Fruit fly (Drosophila melanogaster) Kc167 (cell line): ENCODE results near the gene CG42828.

Experiments
- Myc ChIP-seq: fragments of >200 bp; optimal IDR thresholded peaks from 2 replicates; lab custom pipeline; 2017; ENCODE audit warnings: missing external identifiers
- Sin3A ChIP-seq: fragments of >200 bp; optimal IDR thresholded peaks from 2 replicates; lab custom pipeline; 2018; ENCODE audit warnings: missing external identifiers
- h ChIP-seq: fragments of >200 bp; optimal IDR thresholded peaks from 3 replicates; lab custom pipeline; 2018; ENCODE audit warnings: missing external identifiers
- insv ChIP-seq: fragments of >200 bp; optimal IDR thresholded peaks from 3 replicates; lab custom pipeline; 2018; ENCODE audit warnings: missing external identifiers
- psq ChIP-seq: fragments of >200 bp; optimal IDR thresholded peaks from 2 replicates; lab custom pipeline; 2017; ENCODE audit warnings: missing external identifiers
- ttk ChIP-seq: sonication (Bioruptor generic); optimal IDR thresholded peaks from 2 replicates; lab custom pipeline; 2017; ENCODE audit warnings: missing external identifiers

Gene CG42828

DNA sequence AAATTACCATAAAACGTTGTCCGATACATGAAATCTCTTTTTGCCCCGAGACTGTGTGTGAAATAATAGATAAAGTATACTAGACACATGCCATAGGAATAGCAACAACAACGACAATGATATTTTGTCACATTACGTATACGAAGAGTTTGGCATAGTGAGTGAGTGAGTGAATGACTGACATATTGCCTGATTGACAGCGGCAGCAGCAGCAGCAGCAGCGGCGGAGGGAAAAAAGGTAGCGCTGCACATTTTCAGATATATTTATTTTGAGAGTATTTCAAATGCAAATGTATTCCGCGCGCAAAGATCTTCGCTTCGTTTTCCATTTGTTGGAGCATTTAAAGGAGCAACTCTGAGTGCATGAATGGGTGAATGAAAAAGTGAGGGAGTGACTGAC is 37.0 kb upstream of the CG42828 start:
- no peak for TF ChIP-seq h (lab: Kevin White, UChicago)
- no peak for TF ChIP-seq ttk
- TF ChIP-seq insv (lab: Kevin White, UChicago): no peak
- TF ChIP-seq Sin3A: no peak
- no peak for TF ChIP-seq psq (lab: Kevin White, UChicago)
- TF ChIP-seq Myc (lab: Kevin White, UChicago): no peak

DNA sequence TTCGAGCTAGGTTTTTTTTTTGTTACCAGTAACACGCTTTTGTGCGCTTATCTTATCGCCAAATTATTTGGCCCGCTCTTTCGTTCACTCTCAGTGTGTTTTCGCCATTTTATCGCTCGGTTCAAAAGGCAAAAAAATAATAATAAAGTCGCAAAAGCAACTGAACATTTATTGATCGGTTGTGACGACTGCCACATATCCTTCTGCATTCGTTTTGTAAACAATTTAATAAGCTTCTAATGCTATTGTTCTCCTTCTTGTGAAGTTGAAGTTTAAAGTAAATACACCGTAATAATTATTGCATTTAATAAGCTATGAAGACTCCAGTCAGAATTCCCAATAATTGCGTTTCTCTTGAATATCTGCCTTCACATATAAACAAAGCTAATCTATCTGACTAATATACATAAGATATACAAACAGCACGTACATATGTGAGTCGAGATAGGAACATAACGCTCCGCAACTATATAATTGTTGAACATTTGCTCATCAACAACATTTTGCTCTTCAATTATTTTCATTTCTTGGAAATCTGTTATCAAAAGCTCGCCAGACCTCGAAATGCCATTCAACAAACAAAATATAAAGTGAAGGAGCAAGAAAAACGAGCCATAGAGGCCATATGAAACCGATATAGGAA is 36.2 kb upstream of the CG42828 start:
- TF ChIP-seq insv (lab: Kevin White, UChicago) (no peak), psq (lab: Kevin White, UChicago) (no peak), h (lab: Kevin White, UChicago) (no peak), ttk (no peak), Sin3A (no peak), Myc (lab: Kevin White, UChicago) (no peak)

DNA sequence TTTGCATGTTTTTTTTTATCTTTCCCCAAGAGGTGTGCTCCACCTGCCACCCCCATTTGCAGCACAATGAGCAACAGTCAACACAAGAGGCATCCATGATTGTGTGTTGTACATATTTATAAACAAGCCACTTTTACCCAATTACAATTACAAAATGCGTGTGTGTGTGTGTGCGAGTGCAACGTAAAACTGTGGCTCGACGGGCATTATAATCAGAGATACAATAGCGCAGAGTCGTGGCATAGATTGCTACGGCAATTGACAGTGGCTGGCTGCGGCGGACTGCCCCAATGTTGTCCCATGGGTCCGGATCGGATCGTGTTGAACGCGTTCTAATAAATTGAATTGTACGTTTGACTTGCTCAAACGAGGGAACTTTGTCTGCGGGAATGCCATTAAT is 35.2 kb upstream of the CG42828 start:
- no peak for TF ChIP-seq Sin3A
- no peak for TF ChIP-seq Myc (lab: Kevin White, UChicago)
- no peak for TF ChIP-seq psq (lab: Kevin White, UChicago)
- no peak for TF ChIP-seq insv (lab: Kevin White, UChicago)
- TF ChIP-seq h (lab: Kevin White, UChicago): no peak
- TF ChIP-seq ttk: no peak

dm6 chr3R:23340621-23341020 is 32.9 kb upstream of the CG42828 start:
- TF ChIP-seq insv (lab: Kevin White, UChicago): no peak
- no peak for TF ChIP-seq ttk
- no peak for TF ChIP-seq Sin3A
- no peak for TF ChIP-seq psq (lab: Kevin White, UChicago)
- no peak for TF ChIP-seq h (lab: Kevin White, UChicago)
- no peak for TF ChIP-seq Myc (lab: Kevin White, UChicago)

- no peak for TF ChIP-seq h (lab: Kevin White, UChicago)
- TF ChIP-seq Sin3A: no peak
- TF ChIP-seq Myc (lab: Kevin White, UChicago): no peak
- TF ChIP-seq psq (lab: Kevin White, UChicago): no peak
- TF ChIP-seq insv (lab: Kevin White, UChicago): no peak
- TF ChIP-seq ttk: no peak
Observed at dm6 chr3R:23341769-23342352, 31.6 kb upstream of the CG42828 start.

DNA sequence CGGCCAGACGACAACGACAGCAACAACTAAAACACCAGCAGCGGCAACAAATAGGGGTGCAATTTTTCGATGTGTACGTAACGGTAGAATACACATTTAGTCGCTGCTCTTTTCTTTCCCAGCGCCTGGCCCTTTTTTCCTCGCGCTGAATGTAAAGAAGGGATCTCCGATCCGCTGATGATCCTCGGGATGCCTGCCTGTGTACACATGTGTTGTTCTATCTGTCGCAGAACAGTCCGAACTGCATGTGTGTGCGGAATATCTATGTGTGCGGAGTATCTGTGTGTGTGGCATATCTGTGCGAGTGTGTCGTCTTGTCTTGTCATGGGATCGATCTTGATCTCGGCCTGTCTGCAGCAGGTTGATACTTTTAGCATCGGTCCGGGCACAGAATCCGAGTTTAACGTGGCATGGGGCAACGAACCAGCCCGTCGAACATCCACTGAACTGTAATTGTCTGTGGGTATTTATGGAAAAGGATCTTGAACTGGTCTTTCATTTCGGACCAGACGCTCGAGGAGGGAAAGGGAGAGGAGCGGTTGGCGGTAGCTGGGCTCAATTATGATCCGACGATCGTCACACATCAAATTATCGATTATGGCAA is 29.7 kb upstream of the CG42828 start:
- TF ChIP-seq ttk: no peak
- TF ChIP-seq insv (lab: Kevin White, UChicago): no peak
- no peak for TF ChIP-seq Myc (lab: Kevin White, UChicago)
- TF ChIP-seq h (lab: Kevin White, UChicago): no peak
- no peak for TF ChIP-seq psq (lab: Kevin White, UChicago)
- no peak for TF ChIP-seq Sin3A

- TF ChIP-seq Sin3A (no peak), ttk (no peak), h (lab: Kevin White, UChicago) (no peak), insv (lab: Kevin White, UChicago) (no peak), psq (lab: Kevin White, UChicago) (no peak), Myc (lab: Kevin White, UChicago) (no peak)
Observed at dm6 chr3R:23345057-23345776, 28.3 kb upstream of the CG42828 start.

DNA sequence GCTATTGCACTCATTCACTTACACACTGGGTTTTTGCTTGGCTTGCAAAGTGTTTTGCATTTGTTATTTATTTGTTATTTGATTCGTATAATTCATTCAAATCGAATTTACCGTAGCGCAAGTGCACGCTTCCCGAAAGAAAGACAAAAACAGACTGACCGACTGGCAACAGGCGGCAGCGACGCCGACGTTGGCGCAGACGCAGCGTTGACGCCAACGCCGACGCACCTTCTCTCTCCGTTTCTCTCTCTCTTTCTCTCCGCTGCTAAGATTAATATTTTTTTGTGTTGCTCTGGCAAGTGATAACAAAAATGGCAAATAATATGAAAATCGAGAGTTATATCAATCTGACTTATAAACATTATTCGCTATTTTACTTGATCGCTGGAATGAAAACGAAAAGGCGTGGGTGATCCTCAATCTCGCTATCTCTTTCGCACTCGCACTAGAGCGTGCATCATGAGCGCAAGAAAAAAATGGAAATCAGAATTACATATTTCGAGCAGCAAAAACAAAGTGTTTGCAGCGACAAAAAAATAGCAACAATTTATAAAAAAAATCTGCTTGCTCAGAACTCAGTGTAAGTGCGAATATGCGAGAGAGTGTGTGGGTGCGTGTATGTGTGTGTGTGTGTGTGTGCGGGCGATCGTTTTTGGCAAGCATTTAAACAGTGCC is 27.4 kb upstream of the CG42828 start, which contains the start of gene pnt:
pnt (minus strand) TSS at position 161 of the 675 bp plus-strand sequence.
- no peak for TF ChIP-seq psq (lab: Kevin White, UChicago)
- no peak for TF ChIP-seq Sin3A
- no peak for TF ChIP-seq insv (lab: Kevin White, UChicago)

DNA sequence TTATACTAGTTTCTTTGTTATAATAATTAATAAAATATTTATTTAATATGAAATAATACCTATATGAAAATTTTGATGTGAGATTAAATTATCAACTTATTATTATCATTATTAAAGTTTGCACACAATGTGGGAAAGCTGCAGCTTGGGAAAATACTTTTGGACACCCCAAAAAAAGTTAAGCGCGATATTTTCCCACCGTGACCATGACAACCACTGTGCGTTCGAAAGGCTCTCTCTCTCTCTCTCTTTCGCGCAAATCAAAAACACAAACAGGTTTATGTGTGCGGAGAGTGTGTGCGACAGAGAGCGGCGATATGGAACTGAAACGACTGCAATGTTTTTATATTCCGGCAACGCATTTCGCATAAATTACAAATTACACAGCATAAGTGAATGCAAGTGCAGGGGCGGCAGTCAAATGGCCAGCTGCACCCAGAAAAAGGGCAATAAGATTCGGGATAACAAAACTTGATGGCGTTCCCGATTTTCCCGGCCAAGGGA is 26.6 kb upstream of the CG42828 start:
- TF ChIP-seq ttk (no peak), Sin3A (no peak), insv (lab: Kevin White, UChicago) (no peak), Myc (lab: Kevin White, UChicago) (no peak), psq (lab: Kevin White, UChicago) (no peak), h (lab: Kevin White, UChicago) (no peak)

dm6 chr3R:23347432-23348305 is 25.8 kb upstream of the CG42828 start, which contains the start of gene PolE1:
Gene PolE1, plus strand, starts transcription at chr3R:23348128.
- no peak for TF ChIP-seq psq (lab: Kevin White, UChicago)
- TF ChIP-seq h (lab: Kevin White, UChicago): no peak
- no peak for TF ChIP-seq Sin3A
- TF ChIP-seq insv (lab: Kevin White, UChicago): no peak
- no peak for TF ChIP-seq ttk
- no peak for TF ChIP-seq Myc (lab: Kevin White, UChicago)
